Fruit fly (Drosophila melanogaster) whole organism, embryonic: ENCODE results near the gene UGP.

ENCODE experiments used
- B-H2 ChIP-seq: fragments of 200-800 bp; sonication (Bioruptor generic); optimal IDR thresholded peaks from 2 replicates; lab custom pipeline; 2018; ENCODE audit warnings: missing biosample characterization, mild to moderate bottlenecking, missing genetic modification characterization
- CG10543 ChIP-seq: fragments of 200-800 bp; sonication (Bioruptor generic); optimal IDR thresholded peaks from 3 replicates; lab custom pipeline; 2017; ENCODE audit warnings: missing biosample characterization, mild to moderate bottlenecking, missing genetic modification characterization, moderate library complexity
- CG10979 ChIP-seq: fragments of 200-800 bp; sonication (Bioruptor generic); optimal IDR thresholded peaks from 2 replicates; lab custom pipeline; 2018; ENCODE audit warnings: missing biosample characterization, mild to moderate bottlenecking, missing genetic modification characterization, moderate library complexity
- CG12744 ChIP-seq: fragments of 200-800 bp; sonication (Bioruptor generic); optimal IDR thresholded peaks from 2 replicates; lab custom pipeline; 2016; ENCODE audit warnings: missing biosample characterization, missing genetic modification characterization
- CG14014 ChIP-seq: fragments of 200-800 bp; sonication (Bioruptor generic); IDR thresholded peaks from 2 replicates; pipeline ENCODE4 v1.3.6; 2022; ENCODE audit warnings: missing biosample characterization, missing genetic modification characterization
- CG1603 ChIP-seq: fragments of 200-800 bp; sonication (Bioruptor generic); optimal IDR thresholded peaks from 2 replicates; lab custom pipeline; 2019; ENCODE audit warnings: missing biosample characterization, mild to moderate bottlenecking, missing genetic modification characterization, moderate library complexity
- CG18764 ChIP-seq: fragments of 200-800 bp; sonication (Bioruptor generic); optimal IDR thresholded peaks from 3 replicates; lab custom pipeline; 2016; ENCODE audit warnings: missing biosample characterization, missing genetic modification characterization
- CG2116 ChIP-seq: fragments of 200-800 bp; sonication (Bioruptor generic); optimal IDR thresholded peaks from 3 replicates; lab custom pipeline; 2018; ENCODE audit warnings: missing biosample characterization, mild to moderate bottlenecking, missing genetic modification characterization
- CG2889 ChIP-seq: fragments of 200-800 bp; sonication (Bioruptor generic); IDR thresholded peaks from 3 replicates; pipeline ENCODE4 v1.3.6; 2022; ENCODE audit warnings: missing biosample characterization, missing genetic modification characterization
- CG32532 ChIP-seq: fragments of 200-800 bp; sonication (Bioruptor generic); IDR thresholded peaks from 2 replicates; pipeline ENCODE4 v1.3.6; 2022; ENCODE audit warnings: missing biosample characterization, missing genetic modification characterization
- CG3281 ChIP-seq: fragments of 200-800 bp; sonication (Bioruptor generic); optimal IDR thresholded peaks from 3 replicates; lab custom pipeline; 2017; ENCODE audit warnings: missing biosample characterization, mild to moderate bottlenecking, missing genetic modification characterization
- CG34422 ChIP-seq: fragments of 200-800 bp; sonication (Bioruptor generic); IDR thresholded peaks from 3 replicates; pipeline ENCODE4 v1.3.6; 2022; ENCODE audit warnings: missing biosample characterization, missing genetic modification characterization
- CG4282 ChIP-seq: fragments of 200-800 bp; sonication (Bioruptor generic); optimal IDR thresholded peaks from 2 replicates; lab custom pipeline; 2016; ENCODE audit warnings: missing biosample characterization, missing genetic modification characterization
- CG4424 ChIP-seq: fragments of 200-800 bp; sonication (Bioruptor generic); optimal IDR thresholded peaks from 3 replicates; lab custom pipeline; 2016; ENCODE audit warnings: missing biosample characterization, missing genetic modification characterization
- CG6813 ChIP-seq: fragments of 200-800 bp; sonication (Bioruptor generic); optimal IDR thresholded peaks from 2 replicates; lab custom pipeline; 2017; ENCODE audit warnings: missing biosample characterization, missing genetic modification characterization, mild to moderate bottlenecking, moderate library complexity, missing genetic modification reagents
- CG7271 ChIP-seq: fragments of 200-800 bp; sonication (Bioruptor generic); optimal IDR thresholded peaks from 2 replicates; lab custom pipeline; 2018; ENCODE audit warnings: missing biosample characterization, mild to moderate bottlenecking, missing genetic modification characterization, moderate library complexity
- CG7357 ChIP-seq: fragments of 200-800 bp; sonication (Bioruptor generic); IDR thresholded peaks from 3 replicates; pipeline ENCODE4 v1.3.6; 2022; ENCODE audit warnings: missing biosample characterization, missing genetic modification characterization
- CG8944 ChIP-seq: fragments of 200-800 bp; sonication (Bioruptor generic); optimal IDR thresholded peaks from 3 replicates; lab custom pipeline; 2016; ENCODE audit warnings: missing biosample characterization, missing genetic modification characterization
- D19A ChIP-seq: fragments of 200-800 bp; optimal IDR thresholded peaks from 3 replicates; lab custom pipeline; 2019; ENCODE audit warnings: missing biosample characterization, mild to moderate bottlenecking, missing genetic modification characterization, moderate library complexity
- D19B ChIP-seq: fragments of 200-800 bp; sonication (Bioruptor generic); optimal IDR thresholded peaks from 2 replicates; lab custom pipeline; 2017; ENCODE audit warnings: missing biosample characterization, mild to moderate bottlenecking, missing genetic modification characterization
- E2f2 ChIP-seq: fragments of 200-800 bp; sonication (Bioruptor generic); IDR thresholded peaks from 2 replicates; pipeline ENCODE4 v1.3.6; 2022; ENCODE audit warnings: missing biosample characterization, missing genetic modification characterization
- H15 ChIP-seq: fragments of 200-800 bp; sonication (Bioruptor generic); IDR thresholded peaks from 3 replicates; pipeline ENCODE4 v1.3.6; 2022; ENCODE audit warnings: missing biosample characterization, missing genetic modification characterization
- Hr3 ChIP-seq: fragments of 200-800 bp; sonication (Bioruptor generic); optimal IDR thresholded peaks from 3 replicates; lab custom pipeline; 2016; ENCODE audit warnings: missing biosample characterization, missing genetic modification characterization
- Jarid2 ChIP-seq: fragments of 200-800 bp; sonication (Bioruptor generic); optimal IDR thresholded peaks from 3 replicates; lab custom pipeline; 2017; ENCODE audit warnings: mild to moderate bottlenecking, missing biosample characterization, missing genetic modification reagents, missing genetic modification characterization
- MBD-R2 ChIP-seq: fragments of 200-800 bp; sonication (Bioruptor generic); IDR thresholded peaks from 2 replicates; pipeline ENCODE4 v1.3.6; 2022; ENCODE audit warnings: missing biosample characterization, missing genetic modification characterization
- Nf-YC ChIP-seq: fragments of 200-800 bp; optimal IDR thresholded peaks from 3 replicates; lab custom pipeline; 2019; ENCODE audit warnings: missing biosample characterization, mild to moderate bottlenecking, missing genetic modification characterization, moderate library complexity
- Scr ChIP-seq: fragments of 200-800 bp; sonication (Bioruptor generic); IDR thresholded peaks from 2 replicates; pipeline ENCODE4 v1.3.6; 2022; ENCODE audit warnings: missing biosample characterization, missing genetic modification characterization; ENCODE audit not compliant: partially characterized antibody
- ara ChIP-seq: fragments of 200-800 bp; sonication (Bioruptor generic); IDR thresholded peaks from 2 replicates; pipeline ENCODE4 v1.3.6; 2022; ENCODE audit warnings: missing biosample characterization, missing genetic modification characterization
- bab2 ChIP-seq: fragments of 200-800 bp; sonication (Bioruptor generic); optimal IDR thresholded peaks from 2 replicates; lab custom pipeline; 2016; ENCODE audit warnings: missing biosample characterization, missing genetic modification characterization
- bsh ChIP-seq, 2 experiments: fragments of 200-800 bp; sonication (Bioruptor generic); optimal IDR thresholded peaks; 2 replicates each; lab custom pipeline; 2017 to 2018; ENCODE audit warnings: mild to moderate bottlenecking in 2 of 2, missing biosample characterization in 2 of 2, missing genetic modification characterization in 2 of 2, moderate library complexity in 1 of 2
- chif ChIP-seq, 2 experiments: fragments of 200-800 bp; sonication (Bioruptor generic); optimal IDR thresholded peaks; 3 replicates each; lab custom pipeline; 2016; ENCODE audit warnings: missing biosample characterization in 2 of 2, missing genetic modification characterization in 2 of 2
- chinmo ChIP-seq: fragments of 200-800 bp; sonication (Bioruptor generic); IDR thresholded peaks from 4 replicates; pipeline ENCODE4 v1.3.6; 2022; ENCODE audit warnings: missing biosample characterization, missing genetic modification characterization; ENCODE audit not compliant: partially characterized antibody
- da ChIP-seq: fragments of 200-800 bp; sonication (Bioruptor generic); optimal IDR thresholded peaks from 2 replicates; lab custom pipeline; 2016; ENCODE audit warnings: missing biosample characterization, missing genetic modification characterization
- dimm ChIP-seq: fragments of 200-800 bp; sonication (Bioruptor generic); IDR thresholded peaks from 2 replicates; pipeline ENCODE4 v1.3.6; 2022; ENCODE audit warnings: missing biosample characterization, missing genetic modification characterization
- dpn ChIP-seq, 2 experiments: fragments of 200-800 bp; sonication (Bioruptor generic); optimal IDR thresholded peaks; 3 replicates each; lab custom pipeline; 2016; ENCODE audit warnings: missing biosample characterization in 2 of 2, missing genetic modification characterization in 2 of 2
- dysf ChIP-seq: fragments of 200-800 bp; sonication (Bioruptor generic); IDR thresholded peaks from 3 replicates; pipeline ENCODE4 v1.3.6; 2022; ENCODE audit warnings: missing biosample characterization, missing genetic modification characterization
- esg ChIP-seq: fragments of 200-800 bp; sonication (Bioruptor generic); conservative IDR thresholded peaks from 2 replicates; pipeline ENCODE4 v1.3.6; 2022; ENCODE audit warnings: missing biosample characterization, missing genetic modification characterization
- eyg ChIP-seq: fragments of 200-800 bp; sonication (Bioruptor generic); optimal IDR thresholded peaks from 3 replicates; lab custom pipeline; 2016; ENCODE audit warnings: missing biosample characterization, missing genetic modification characterization
- hb ChIP-seq: fragments of 200-800 bp; sonication (Bioruptor generic); IDR thresholded peaks from 3 replicates; pipeline ENCODE4 v1.3.6; 2022; ENCODE audit warnings: missing biosample characterization, missing genetic modification characterization; ENCODE audit not compliant: partially characterized antibody
- jumu ChIP-seq: fragments of 200-800 bp; sonication (Bioruptor generic); optimal IDR thresholded peaks from 3 replicates; lab custom pipeline; 2016; ENCODE audit warnings: missing biosample characterization, missing genetic modification characterization
- nerfin-1 ChIP-seq: fragments of 200-800 bp; sonication (Bioruptor generic); optimal IDR thresholded peaks from 3 replicates; lab custom pipeline; 2019; ENCODE audit warnings: missing biosample characterization, mild to moderate bottlenecking, missing genetic modification characterization, moderate library complexity
- salm ChIP-seq: fragments of 200-800 bp; sonication (Bioruptor generic); optimal IDR thresholded peaks from 2 replicates; lab custom pipeline; 2018; ENCODE audit warnings: missing biosample characterization, mild to moderate bottlenecking, missing genetic modification characterization
- sd ChIP-seq: fragments of 200-800 bp; sonication (Bioruptor generic); optimal IDR thresholded peaks from 3 replicates; lab custom pipeline; 2018; ENCODE audit warnings: missing biosample characterization, mild to moderate bottlenecking, missing genetic modification characterization, moderate library complexity
- sim ChIP-seq: fragments of 200-800 bp; sonication (Bioruptor generic); IDR thresholded peaks from 2 replicates; pipeline ENCODE4 v1.3.6; 2022; ENCODE audit warnings: missing biosample characterization, missing genetic modification characterization
- slou ChIP-seq: fragments of 200-800 bp; sonication (Bioruptor generic); optimal IDR thresholded peaks from 3 replicates; lab custom pipeline; 2016; ENCODE audit warnings: missing biosample characterization, missing genetic modification characterization
- ssp ChIP-seq: fragments of 200-800 bp; sonication (Bioruptor generic); IDR thresholded peaks from 2 replicates; pipeline ENCODE4 v1.3.6; 2022; ENCODE audit warnings: missing biosample characterization, missing genetic modification characterization
- tap ChIP-seq: fragments of 200-800 bp; optimal IDR thresholded peaks from 3 replicates; lab custom pipeline; 2019; ENCODE audit warnings: missing biosample characterization, mild to moderate bottlenecking, missing genetic modification characterization, moderate library complexity
- tgo ChIP-seq: fragments of 200-800 bp; sonication (Bioruptor generic); IDR thresholded peaks from 3 replicates; pipeline ENCODE4 v1.3.6; 2022; ENCODE audit warnings: missing biosample characterization, missing genetic modification characterization
- wdn ChIP-seq: fragments of 200-800 bp; sonication (Bioruptor generic); IDR thresholded peaks from 2 replicates; pipeline ENCODE4 v1.3.6; 2022; ENCODE audit warnings: missing biosample characterization, missing genetic modification characterization
- wor ChIP-seq: fragments of 200-800 bp; sonication (Bioruptor generic); IDR thresholded peaks from 2 replicates; pipeline ENCODE4 v1.3.6; 2022; ENCODE audit warnings: missing biosample characterization, missing genetic modification characterization

Gene UGP

dm6 chr3L:9366850-9367430 lies 8.2 kb upstream of the UGP start, which contains the start of the genes Klp67A and CG4452 (continued):
- TF ChIP-seq CG2889 (0 out of 3 replicates have a peak, but pooled peaks have one; percentile 45), esg (GFP tag; lab: Robert Waterston, UW) (0 out of 2 replicates have a peak, but pooled peaks have one; percentile 12), Nf-YC (tag; lab: Kevin White, UChicago) (peak; percentile 59), tap (tag; lab: Kevin White, UChicago) (no peak), Jarid2 (GFP tag; lab: Kevin White, UChicago) (no peak), salm (tag; lab: Kevin White, UChicago) (peak; percentile 13), CG1603 (peak; percentile 20), bsh (GFP tag; optimal IDR thresholded peaks at IDR 0.05; lab: Kevin White, UChicago) (peak in 1 of 2 experiments; percentile 23), slou (GFP tag; lab: Kevin White, UChicago) (no peak), wdn (GFP tag; lab: Robert Waterston, UW) (no peak), CG3281 (peak; percentile 29), sim (GFP tag; lab: Robert Waterston, UW) (no peak), dpn (GFP tag; optimal IDR thresholded peaks at IDR 0.05; lab: Kevin White, UChicago) (peak in 1 of 2 experiments; percentile 26), tgo (GFP tag; lab: Robert Waterston, UW) (peak; percentile 21; the same call in 1 of the 3 replicates), jumu (GFP tag; lab: Kevin White, UChicago) (no peak), CG14014 (GFP tag; lab: Robert Waterston, UW) (peak; percentile 10; the same call in 1 of the 2 replicates), bab2 (peak; percentile 20), Scr (GFP tag; lab: Robert Waterston, UW) (peak; percentile 97), da (GFP tag; lab: Kevin White, UChicago) (no peak), CG34422 (GFP tag; lab: Robert Waterston, UW) (no peak), E2f2 (GFP tag; lab: Robert Waterston, UW) (peak; percentile 69; the same call in 1 of the 2 replicates), CG7271 (tag; lab: Kevin White, UChicago) (peak; percentile 31), MBD-R2 (GFP tag; lab: Robert Waterston, UW) (0 out of 2 replicates have a peak, but pooled peaks have one; percentile 37), CG2116 (GFP tag; lab: Kevin White, UChicago) (peak; percentile 100), chif (GFP tag; optimal IDR thresholded peaks at IDR 0.05; lab: Kevin White, UChicago) (peak in 1 of 2 experiments; percentile 15), sd (no peak), dysf (GFP tag; lab: Robert Waterston, UW) (peak; percentile 34; the same call in 2 of the 3 replicates), CG7357 (GFP tag; lab: Robert Waterston, UW) (no peak), CG6813 (GFP tag; lab: Kevin White, UChicago) (no peak), wor (GFP tag; lab: Robert Waterston, UW) (no peak), CG32532 (peak; percentile 45; the same call in 1 of the 2 replicates), hb (GFP tag; lab: Robert Waterston, UW) (peak; percentile 92; the same call in 2 of the 3 replicates), Hr3 (GFP tag; lab: Kevin White, UChicago) (peak; percentile 43), nerfin-1 (no peak), B-H2 (GFP tag; lab: Kevin White, UChicago) (peak; percentile 27), chinmo (GFP tag; lab: Robert Waterston, UW) (peak; percentile 77; the same call in 1 of the 4 replicates), eyg (GFP tag; lab: Kevin White, UChicago) (no peak), CG10543 (GFP tag; lab: Kevin White, UChicago) (peak; percentile 28), CG18764 (GFP tag; lab: Kevin White, UChicago) (peak; percentile 17), ara (GFP tag; lab: Robert Waterston, UW) (no peak), H15 (no peak), CG12744 (GFP tag; lab: Kevin White, UChicago) (no peak), D19B (GFP tag; lab: Kevin White, UChicago) (no peak), CG10979 (tag; lab: Kevin White, UChicago) (peak; percentile 22), dimm (GFP tag; lab: Robert Waterston, UW) (no peak), CG4424 (GFP tag; lab: Kevin White, UChicago) (peak; percentile 50), CG8944 (GFP tag; lab: Kevin White, UChicago) (no peak), ssp (GFP tag; lab: Robert Waterston, UW) (peak; percentile 4; the same call in 1 of the 2 replicates), D19A (peak; percentile 3), CG4282 (no peak)
